Fruit fly (Drosophila melanogaster) whole organism, prepupa: ENCODE data around the gene CG17264.

Source experiments
- Blimp-1 ChIP-seq: fragments of 200-800 bp; sonication (Bioruptor generic); optimal IDR thresholded peaks from 3 replicates; lab custom pipeline; 2017; ENCODE audit warnings: missing biosample characterization, missing genetic modification characterization, mild to moderate bottlenecking, moderate library complexity, missing genetic modification reagents
- CG10631 ChIP-seq: fragments of 200-800 bp; sonication (Bioruptor generic); optimal IDR thresholded peaks from 2 replicates; lab custom pipeline; 2016; ENCODE audit warnings: missing biosample characterization, missing genetic modification characterization
- CG11294 ChIP-seq: fragments of 200-800 bp; sonication (Bioruptor generic); IDR thresholded peaks from 2 replicates; pipeline ENCODE4 v1.3.6; 2022; ENCODE audit warnings: missing biosample characterization, missing genetic modification characterization
- CG11902 ChIP-seq: fragments of 200-800 bp; sonication (Bioruptor generic); optimal IDR thresholded peaks from 3 replicates; lab custom pipeline; 2016; ENCODE audit warnings: missing biosample characterization, missing genetic modification characterization
- CG15336 ChIP-seq: fragments of 200-800 bp; sonication (Bioruptor generic); IDR thresholded peaks from 2 replicates; pipeline ENCODE4 v1.3.6; 2022; ENCODE audit warnings: missing biosample characterization, missing genetic modification characterization
- CG1621 ChIP-seq: fragments of 200-800 bp; sonication (Bioruptor generic); optimal IDR thresholded peaks from 3 replicates; lab custom pipeline; 2018; ENCODE audit warnings: missing biosample characterization, mild to moderate bottlenecking, missing genetic modification characterization
- CG16779 ChIP-seq: fragments of 200-800 bp; sonication (Bioruptor generic); optimal IDR thresholded peaks from 3 replicates; lab custom pipeline; 2017; ENCODE audit warnings: missing biosample characterization, mild to moderate bottlenecking, missing genetic modification characterization
- CG31627 ChIP-seq: fragments of 200-800 bp; sonication (Bioruptor generic); optimal IDR thresholded peaks from 3 replicates; lab custom pipeline; 2016; ENCODE audit warnings: missing biosample characterization, missing genetic modification characterization
- CG34406 ChIP-seq: fragments of 200-800 bp; sonication (Bioruptor generic); optimal IDR thresholded peaks from 3 replicates; lab custom pipeline; 2016; ENCODE audit warnings: missing biosample characterization, missing genetic modification characterization
- CG3919 ChIP-seq: fragments of 200-800 bp; sonication (Bioruptor generic); optimal IDR thresholded peaks from 3 replicates; lab custom pipeline; 2016; ENCODE audit warnings: missing biosample characterization, missing genetic modification characterization
- CG4318 ChIP-seq: fragments of 200-800 bp; sonication (Bioruptor generic); optimal IDR thresholded peaks from 3 replicates; lab custom pipeline; 2017; ENCODE audit warnings: missing biosample characterization, mild to moderate bottlenecking, missing genetic modification characterization
- CG6163 ChIP-seq: fragments of 200-800 bp; sonication (Bioruptor generic); IDR thresholded peaks from 3 replicates; pipeline ENCODE4 v1.3.6; 2022; ENCODE audit warnings: missing biosample characterization, missing genetic modification characterization
- CG6276 ChIP-seq: fragments of 200-800 bp; sonication (Bioruptor generic); optimal IDR thresholded peaks from 2 replicates; lab custom pipeline; 2017; ENCODE audit warnings: missing biosample characterization, mild to moderate bottlenecking, missing genetic modification characterization
- CG6792 ChIP-seq: fragments of 200-800 bp; sonication (Bioruptor generic); optimal IDR thresholded peaks from 3 replicates; lab custom pipeline; 2016; ENCODE audit warnings: missing biosample characterization, missing genetic modification characterization
- CG6808 ChIP-seq: fragments of 200-800 bp; sonication (Bioruptor generic); optimal IDR thresholded peaks from 3 replicates; lab custom pipeline; 2017; ENCODE audit warnings: missing biosample characterization, missing genetic modification characterization, mild to moderate bottlenecking, moderate library complexity, missing genetic modification reagents
- CG8319 ChIP-seq: fragments of 200-800 bp; sonication (Bioruptor generic); optimal IDR thresholded peaks from 3 replicates; lab custom pipeline; 2016; ENCODE audit warnings: missing biosample characterization, missing genetic modification characterization
- CG9139 ChIP-seq: fragments of 200-800 bp; sonication (Bioruptor generic); optimal IDR thresholded peaks from 3 replicates; lab custom pipeline; 2017; ENCODE audit warnings: missing biosample characterization, mild to moderate bottlenecking, missing genetic modification characterization
- Eip75B ChIP-seq: fragments of 200-800 bp; sonication (Bioruptor generic); optimal IDR thresholded peaks from 3 replicates; lab custom pipeline; 2016; ENCODE audit warnings: missing biosample characterization, missing genetic modification characterization
- Eip78C ChIP-seq: fragments of 200-800 bp; sonication (Bioruptor generic); peaks from one replicate; lab custom pipeline; 2016; ENCODE audit warnings: missing biosample characterization, missing genetic modification characterization
- Eip93F ChIP-seq: fragments of 200-800 bp; sonication (Bioruptor generic); optimal IDR thresholded peaks from 2 replicates; lab custom pipeline; 2016; ENCODE audit warnings: missing biosample characterization, mild to moderate bottlenecking, missing genetic modification characterization
- Ets96B ChIP-seq: fragments of 200-800 bp; optimal IDR thresholded peaks from 2 replicates; lab custom pipeline; 2019; ENCODE audit warnings: missing biosample characterization, mild to moderate bottlenecking, missing genetic modification characterization, moderate library complexity
- Gug ChIP-seq: fragments of 200-800 bp; sonication (Bioruptor generic); IDR thresholded peaks from 2 replicates; pipeline ENCODE4 v1.3.6; 2022; ENCODE audit warnings: missing biosample characterization, missing genetic modification characterization
- Hr38 ChIP-seq: sonication (Bioruptor generic); optimal IDR thresholded peaks from 2 replicates; lab custom pipeline; 2016; ENCODE audit warnings: missing biosample characterization, missing genetic modification characterization
- Lpt ChIP-seq: fragments of 200-800 bp; sonication (Bioruptor generic); optimal IDR thresholded peaks from 3 replicates; lab custom pipeline; 2016; ENCODE audit warnings: missing biosample characterization, missing genetic modification characterization
- Met ChIP-seq: fragments of 200-800 bp; sonication (Bioruptor generic); optimal IDR thresholded peaks from 3 replicates; lab custom pipeline; 2016; ENCODE audit warnings: missing biosample characterization, missing genetic modification characterization
- OdsH ChIP-seq: fragments of 200-800 bp; sonication (Bioruptor generic); optimal IDR thresholded peaks from 3 replicates; lab custom pipeline; 2016; ENCODE audit warnings: missing biosample characterization, missing genetic modification characterization
- Smox ChIP-seq: fragments of 200-800 bp; sonication (Bioruptor generic); optimal IDR thresholded peaks from 3 replicates; lab custom pipeline; 2016; ENCODE audit warnings: missing biosample characterization, missing genetic modification characterization
- Sox102F ChIP-seq: fragments of 200-800 bp; sonication (Bioruptor generic); optimal IDR thresholded peaks from 2 replicates; lab custom pipeline; 2016; ENCODE audit warnings: missing biosample characterization, mild to moderate bottlenecking, missing genetic modification characterization
- Sox14 ChIP-seq: fragments of 200-800 bp; sonication (Bioruptor generic); optimal IDR thresholded peaks from 3 replicates; lab custom pipeline; 2016; ENCODE audit warnings: missing biosample characterization, missing genetic modification characterization
- eg ChIP-seq: fragments of 200-800 bp; sonication (Bioruptor generic); IDR thresholded peaks from 3 replicates; pipeline ENCODE4 v1.3.6; 2022; ENCODE audit warnings: missing biosample characterization, missing genetic modification characterization
- esn ChIP-seq: fragments of 200-800 bp; sonication (Bioruptor generic); optimal IDR thresholded peaks from 2 replicates; lab custom pipeline; 2016; ENCODE audit warnings: missing biosample characterization, mild to moderate bottlenecking, missing genetic modification characterization, moderate library complexity
- fd59A ChIP-seq: fragments of 200-800 bp; sonication (Bioruptor generic); optimal IDR thresholded peaks from 2 replicates; lab custom pipeline; 2017; ENCODE audit warnings: missing biosample characterization, mild to moderate bottlenecking, missing genetic modification characterization, missing genetic modification reagents
- fd85E ChIP-seq: fragments of 200-800 bp; sonication (Bioruptor generic); optimal IDR thresholded peaks from 3 replicates; lab custom pipeline; 2016; ENCODE audit warnings: missing biosample characterization, missing genetic modification characterization
- fkh ChIP-seq: fragments of 200-800 bp; sonication (Bioruptor generic); optimal IDR thresholded peaks from 3 replicates; lab custom pipeline; 2017; ENCODE audit warnings: missing biosample characterization, mild to moderate bottlenecking, missing genetic modification characterization, moderate library complexity
- lz ChIP-seq: fragments of 200-800 bp; sonication (Bioruptor generic); optimal IDR thresholded peaks from 3 replicates; lab custom pipeline; 2016; ENCODE audit warnings: missing biosample characterization, missing genetic modification characterization
- net ChIP-seq: fragments of 200-800 bp; sonication (Bioruptor generic); optimal IDR thresholded peaks from 3 replicates; lab custom pipeline; 2016; ENCODE audit warnings: missing biosample characterization, missing genetic modification characterization
- svp ChIP-seq: fragments of 200-800 bp; sonication (Bioruptor generic); peaks from one replicate; lab custom pipeline; 2016; ENCODE audit warnings: missing biosample characterization, missing genetic modification characterization
- vri ChIP-seq: fragments of 200-800 bp; sonication (Bioruptor generic); optimal IDR thresholded peaks from 3 replicates; lab custom pipeline; 2016; ENCODE audit warnings: missing biosample characterization, mild to moderate bottlenecking, missing genetic modification characterization

The CG17264 gene

DNA sequence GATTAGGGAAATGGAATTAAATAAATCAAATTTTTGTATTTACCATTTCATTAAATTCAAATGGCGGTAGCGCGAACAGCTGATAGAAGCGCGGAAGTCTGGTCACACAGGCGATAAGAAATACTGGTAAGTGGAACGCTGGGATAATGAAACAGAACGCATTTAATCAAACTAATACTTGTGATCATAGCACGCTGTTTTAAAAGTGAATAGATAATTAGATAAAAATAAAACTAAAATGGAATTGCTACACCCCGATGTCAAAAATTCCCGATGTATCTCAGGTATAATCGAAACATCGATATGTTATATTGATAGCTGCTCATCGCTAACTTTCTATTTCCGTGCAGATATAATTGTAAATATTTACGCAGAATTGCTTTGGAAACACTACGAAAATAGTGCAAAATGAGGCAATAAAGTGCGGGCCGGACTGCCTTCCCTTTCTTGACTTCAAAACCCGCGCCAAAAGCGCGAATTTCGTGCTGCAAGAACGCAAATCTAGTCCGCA lies 25.6 kb upstream of the CG17264 start, which contains the start of the genes okr and CG3558:
Gene okr, minus strand, starts transcription at position 96 of the 511 bp plus-strand sequence.
Gene CG3558, plus strand, starts transcription at position 207 of the 511 bp plus-strand sequence.
- peak; percentile 71 for TF ChIP-seq fkh (GFP tag; lab: Kevin White, UChicago)
- peak; percentile 79 for TF ChIP-seq Blimp-1
- TF ChIP-seq lz (GFP tag; lab: Kevin White, UChicago) = peak; percentile 13
- TF ChIP-seq CG8319 (GFP tag; lab: Kevin White, UChicago) = no peak
- TF ChIP-seq Eip78C = peak; percentile 75
- no peak for TF ChIP-seq CG31627
- TF ChIP-seq esn (GFP tag; lab: Kevin White, UChicago) = peak; percentile 32

dm6 chr2L:2993236-2993635 lies 25.1 kb upstream of the CG17264 start:
- no peak for TF ChIP-seq CG3919 (GFP tag; lab: Kevin White, UChicago)
- TF ChIP-seq fkh (GFP tag; lab: Kevin White, UChicago) = peak; percentile 60
- TF ChIP-seq, all 60 proteins: peak for 1

DNA sequence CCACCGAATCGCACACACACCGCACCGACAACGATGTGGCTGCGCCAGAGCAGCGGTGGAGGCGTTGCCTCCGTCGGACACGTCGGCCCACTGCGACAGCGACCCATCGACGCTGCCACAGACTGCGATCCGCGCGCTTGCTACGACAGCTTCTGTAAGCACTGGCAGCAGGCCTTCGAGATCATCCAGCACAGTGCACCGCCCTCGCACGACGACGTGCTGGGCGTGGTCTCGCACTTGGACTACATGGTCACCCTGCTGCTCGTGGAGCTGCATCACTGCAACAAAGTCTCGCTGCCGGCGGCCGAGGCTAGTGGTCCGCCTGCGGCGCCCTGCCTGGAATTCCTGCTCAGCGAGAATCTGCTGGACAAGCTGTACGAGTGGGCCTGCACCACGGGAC lies 24.6 kb upstream of the CG17264 start:
- TF ChIP-seq Smox (no peak), Lpt (GFP tag; lab: Kevin White, UChicago) (no peak), Eip93F (no peak), Eip78C (no peak), CG11902 (GFP tag; lab: Kevin White, UChicago) (no peak), svp (GFP tag; lab: Kevin White, UChicago) (no peak), CG3919 (GFP tag; lab: Kevin White, UChicago) (no peak), OdsH (GFP tag; lab: Kevin White, UChicago) (no peak), Blimp-1 (no peak), Sox102F (GFP tag; lab: Kevin White, UChicago) (no peak), Gug (GFP tag; lab: Robert Waterston, UW) (no peak), CG10631 (no peak)

DNA sequence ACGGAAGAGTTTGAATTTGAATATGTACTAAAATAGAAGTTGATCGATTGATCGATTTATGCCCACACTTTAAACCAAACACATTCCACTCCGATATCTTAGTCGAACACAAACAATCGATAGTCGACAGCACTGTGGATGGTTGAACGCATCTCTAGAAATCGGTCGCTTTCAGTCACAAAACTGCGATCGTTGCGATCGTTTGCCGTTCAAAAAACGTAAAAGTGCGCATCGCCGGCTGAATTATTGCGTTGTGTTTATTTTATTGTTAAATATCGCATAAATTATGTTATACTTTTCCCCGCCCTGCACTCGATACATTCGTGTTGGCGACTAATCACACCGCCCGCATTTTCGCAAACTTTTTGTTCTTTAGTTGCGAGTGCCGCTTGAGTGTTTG lies 19.2 kb upstream of the CG17264 start, which contains the start of gene Ccdc85:
Gene Ccdc85, plus strand, starts transcription at position 174 of the 400 bp plus-strand sequence.
- no peak for TF ChIP-seq CG15336 (GFP tag; lab: Robert Waterston, UW)
- TF ChIP-seq CG6276 (GFP tag; lab: Kevin White, UChicago) = no peak
- no peak for TF ChIP-seq fd59A (GFP tag; lab: Kevin White, UChicago)
- TF ChIP-seq Gug (GFP tag; lab: Robert Waterston, UW) = no peak
- TF ChIP-seq CG16779 = no peak
- TF ChIP-seq Lpt (GFP tag; lab: Kevin White, UChicago) = no peak
- no peak for TF ChIP-seq CG4318
- TF ChIP-seq Eip75B (GFP tag; lab: Kevin White, UChicago) = no peak
- no peak for TF ChIP-seq Hr38 (GFP tag; lab: Kevin White, UChicago)
- peak; percentile 4 for TF ChIP-seq CG1621 (tag; lab: Kevin White, UChicago)
- TF ChIP-seq Sox102F (GFP tag; lab: Kevin White, UChicago) = no peak
- peak; percentile 12 for TF ChIP-seq Sox14 (GFP tag; lab: Kevin White, UChicago)
- no peak for TF ChIP-seq vri (GFP tag; lab: Kevin White, UChicago)
- TF ChIP-seq CG6163 = 0 out of 3 replicates have a peak, but pooled peaks have one; percentile 7
- TF ChIP-seq eg = no peak
- TF ChIP-seq Met = no peak
- TF ChIP-seq net (GFP tag; lab: Kevin White, UChicago) = no peak
- TF ChIP-seq CG11294 = no peak
- no peak for TF ChIP-seq Ets96B (tag; lab: Kevin White, UChicago)
- TF ChIP-seq OdsH (GFP tag; lab: Kevin White, UChicago) = no peak
- TF ChIP-seq Eip78C = peak; percentile 41
- no peak for TF ChIP-seq Blimp-1
- no peak for TF ChIP-seq CG6792 (GFP tag; lab: Kevin White, UChicago)
- no peak for TF ChIP-seq CG34406
- no peak for TF ChIP-seq CG31627
- TF ChIP-seq CG6808 (GFP tag; lab: Kevin White, UChicago) = no peak
- TF ChIP-seq fd85E = no peak
- no peak for TF ChIP-seq CG9139 (GFP tag; lab: Kevin White, UChicago)
- peak; percentile 26 for TF ChIP-seq esn (GFP tag; lab: Kevin White, UChicago)
